Fruit fly (Drosophila melanogaster): ENCODE data around the gene Coa8.

Coa8 gene

dm6 chrX:1880139-1880556 is at the start of gene Coa8:
Coa8 (plus strand) TSS chrX:1880282.
- TF ChIP-seq CG17801 (GFP tag; optimal IDR thresholded peaks at IDR 0.05; ENCODE audit: partially characterized antibody): peak; percentile 57

dm6 chrX:1830396-1831218 is 49.5 kb upstream of the Coa8 start:
- TF ChIP-seq CG17801 (GFP tag; optimal IDR thresholded peaks at IDR 0.05; ENCODE audit: partially characterized antibody): peak; percentile 98

DNA sequence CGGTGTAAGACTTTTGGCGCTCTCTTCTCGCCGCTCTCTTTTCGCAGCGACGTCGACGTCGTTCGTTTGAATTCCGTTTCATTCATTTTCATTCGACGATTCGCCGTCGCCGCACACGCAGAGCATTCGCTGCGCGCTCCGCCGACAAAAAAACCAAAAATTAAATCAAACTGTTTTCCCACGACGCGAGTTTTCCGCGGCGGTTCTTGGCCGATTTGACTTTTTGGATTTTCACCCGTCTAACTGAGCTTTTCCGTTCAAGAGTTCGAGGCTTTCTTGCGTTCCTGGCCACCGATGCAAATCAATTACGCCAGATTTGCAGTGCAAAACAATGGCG is 48.9 kb upstream of the Coa8 start:
- TF ChIP-seq CG17801 (GFP tag; optimal IDR thresholded peaks at IDR 0.05; ENCODE audit: partially characterized antibody): no peak

DNA sequence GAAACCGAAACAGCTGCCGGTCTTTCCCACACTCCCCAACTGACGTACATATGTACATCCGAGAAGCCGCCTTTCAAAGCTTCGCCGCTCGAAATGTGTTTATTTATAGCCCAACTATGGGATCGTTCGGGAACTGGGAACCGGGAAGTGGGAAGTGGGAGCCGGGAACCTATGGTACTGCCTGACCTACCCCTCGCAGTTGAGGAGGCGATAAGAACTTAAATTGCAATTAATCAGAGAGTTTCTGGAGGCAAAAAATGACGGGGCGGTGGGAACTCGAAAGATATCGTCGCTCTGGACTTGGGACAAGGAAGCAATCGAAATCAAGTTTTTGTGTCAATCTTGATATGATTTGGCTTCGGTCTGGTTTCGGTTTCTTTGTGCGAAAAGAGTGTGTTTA is 47.4 kb upstream of the Coa8 start:
- TF ChIP-seq CG17801 (GFP tag; optimal IDR thresholded peaks at IDR 0.05; ENCODE audit: partially characterized antibody): no peak

DNA sequence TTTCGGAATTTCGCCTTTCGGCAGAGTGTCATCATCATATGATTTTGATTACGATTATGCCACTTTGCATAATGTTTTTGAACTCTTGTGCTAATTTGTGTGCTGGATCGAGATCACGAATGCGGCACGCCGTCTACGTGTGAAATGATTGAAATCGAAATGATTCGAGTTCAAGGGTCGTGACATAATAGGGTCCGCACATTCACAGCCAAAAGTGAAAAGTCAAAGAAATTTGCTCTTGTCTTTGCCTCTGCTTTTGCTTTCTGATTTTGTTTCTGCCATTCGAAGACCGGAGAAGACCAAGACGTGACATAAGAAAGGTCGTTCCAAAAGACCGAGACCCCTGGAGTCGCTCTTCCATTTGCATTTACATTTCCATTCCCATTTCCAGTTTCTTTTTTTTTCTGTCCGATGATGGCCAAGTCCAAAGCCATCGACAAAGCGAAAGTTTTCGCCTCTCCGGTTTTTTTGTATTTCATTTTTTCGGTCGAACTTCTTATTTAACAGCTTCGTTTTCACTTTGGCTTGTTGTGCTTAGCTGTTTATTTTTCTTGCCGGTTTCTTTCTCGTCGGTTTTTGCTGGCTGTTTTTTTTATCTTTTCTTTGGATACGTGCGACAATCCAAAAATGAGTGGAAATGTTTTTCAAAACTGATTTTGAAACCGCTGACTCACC is 45.2 kb upstream of the Coa8 start:
- TF ChIP-seq CG17801 (GFP tag; optimal IDR thresholded peaks at IDR 0.05; ENCODE audit: partially characterized antibody): peak; percentile 74

DNA sequence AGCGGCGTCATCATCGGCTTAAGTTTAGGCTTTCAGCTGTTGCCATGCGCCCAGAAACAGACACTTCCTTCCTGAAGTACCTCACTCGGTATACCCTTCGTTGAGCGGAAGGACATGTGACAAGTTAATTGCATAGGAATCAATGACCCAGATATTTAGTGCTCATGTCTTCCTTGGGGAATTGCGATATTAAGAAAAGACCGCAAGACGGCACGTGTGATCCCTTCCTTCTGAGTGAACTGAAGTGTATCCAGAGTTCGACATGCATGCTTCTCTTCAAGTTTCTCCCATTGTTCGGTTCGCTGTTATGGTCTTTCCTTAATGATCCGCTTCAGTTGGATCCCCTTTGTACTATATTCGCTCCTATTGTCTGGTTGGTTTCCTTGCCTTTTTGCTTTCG is 39.6 kb upstream of the Coa8 start:
- no peak for TF ChIP-seq CG17801 (GFP tag; optimal IDR thresholded peaks at IDR 0.05; ENCODE audit: partially characterized antibody)

DNA sequence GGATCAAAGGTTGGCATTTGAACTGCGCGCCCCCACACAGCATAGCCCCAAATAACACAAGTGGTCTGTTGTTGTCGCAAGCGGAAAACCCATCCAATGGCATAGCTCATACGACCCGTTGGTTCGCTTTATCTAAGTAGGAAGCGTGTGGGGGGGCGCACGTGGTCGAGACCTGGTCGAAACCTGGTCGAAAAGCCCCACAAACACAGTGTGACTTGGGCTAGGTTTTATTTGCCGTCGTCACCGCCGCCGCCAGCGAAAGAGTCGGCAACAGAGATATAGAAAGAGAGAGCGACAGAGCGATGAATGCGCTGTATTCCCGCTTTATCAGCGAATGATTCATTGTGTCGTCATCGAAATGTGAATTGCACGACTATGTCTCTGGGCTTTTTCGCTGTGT is 37.2 kb upstream of the Coa8 start:
- peak; percentile 43 for TF ChIP-seq CG17801 (GFP tag; optimal IDR thresholded peaks at IDR 0.05; ENCODE audit: partially characterized antibody)

DNA sequence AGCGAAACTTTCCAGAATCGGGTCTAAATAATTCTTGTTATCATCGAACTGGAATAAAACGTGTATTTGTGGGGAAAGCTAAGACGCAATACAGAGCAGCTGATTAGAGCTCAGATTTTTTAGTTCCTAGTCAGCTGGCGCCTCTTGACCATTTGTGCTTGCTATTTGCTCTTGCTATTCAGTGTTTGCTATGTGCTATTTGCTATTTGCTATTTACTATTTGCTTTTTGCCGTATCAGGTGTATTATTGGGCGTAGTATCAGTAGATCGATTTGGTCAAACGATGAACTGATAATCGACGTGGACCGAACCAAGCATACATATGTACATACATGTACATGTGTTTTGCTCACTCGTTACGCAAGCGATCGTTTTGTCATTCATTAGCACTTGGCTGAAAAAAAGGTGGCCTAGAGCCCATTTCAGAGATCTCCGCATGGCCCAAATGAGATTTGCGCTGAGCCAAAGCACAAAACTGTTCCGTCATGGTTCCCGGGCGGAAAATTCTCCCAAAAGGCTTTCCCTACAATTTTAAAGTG is 34.6 kb upstream of the Coa8 start:
- TF ChIP-seq CG17801 (GFP tag; optimal IDR thresholded peaks at IDR 0.05; ENCODE audit: partially characterized antibody): no peak

DNA sequence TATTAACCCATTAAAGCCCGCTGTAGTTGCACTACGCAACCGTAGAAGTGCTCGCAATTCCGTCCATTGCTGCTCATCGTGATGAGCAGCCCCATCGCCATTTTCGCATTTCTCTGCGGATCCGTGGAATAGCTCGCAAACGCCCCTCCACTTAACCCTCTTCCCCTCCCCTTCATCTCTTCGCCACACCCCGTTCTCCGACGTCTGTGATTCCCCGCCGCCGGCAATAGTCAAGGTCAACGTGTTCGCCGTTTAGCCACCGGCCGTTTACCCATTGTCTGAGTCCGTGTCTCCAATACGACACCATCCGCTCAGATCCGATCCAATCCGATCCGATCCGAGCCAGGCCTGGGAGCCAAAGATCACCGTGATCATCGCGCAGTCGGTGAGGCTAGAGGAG is 33.7 kb upstream of the Coa8 start:
- no peak for TF ChIP-seq CG17801 (GFP tag; optimal IDR thresholded peaks at IDR 0.05; ENCODE audit: partially characterized antibody)

DNA sequence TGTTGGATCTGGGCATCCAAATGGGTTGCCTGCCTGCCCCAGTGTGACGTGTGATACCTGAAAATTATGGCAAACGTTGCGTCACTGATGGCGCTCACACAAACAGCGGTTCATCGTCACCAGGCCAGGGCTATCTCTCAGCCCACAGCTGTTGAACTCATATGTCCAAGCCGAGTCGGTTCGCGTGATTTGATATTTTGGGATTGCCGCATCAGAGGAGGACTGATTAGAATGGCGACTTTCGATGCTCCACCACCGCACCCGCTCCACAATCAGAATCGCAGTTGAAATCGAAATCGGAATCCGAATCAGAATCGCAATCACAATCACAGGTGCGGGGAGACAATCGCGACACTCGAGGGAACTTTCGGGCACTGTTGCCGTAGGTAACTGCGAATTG is 32.3 kb upstream of the Coa8 start:
- no peak for TF ChIP-seq CG17801 (GFP tag; optimal IDR thresholded peaks at IDR 0.05; ENCODE audit: partially characterized antibody)

DNA sequence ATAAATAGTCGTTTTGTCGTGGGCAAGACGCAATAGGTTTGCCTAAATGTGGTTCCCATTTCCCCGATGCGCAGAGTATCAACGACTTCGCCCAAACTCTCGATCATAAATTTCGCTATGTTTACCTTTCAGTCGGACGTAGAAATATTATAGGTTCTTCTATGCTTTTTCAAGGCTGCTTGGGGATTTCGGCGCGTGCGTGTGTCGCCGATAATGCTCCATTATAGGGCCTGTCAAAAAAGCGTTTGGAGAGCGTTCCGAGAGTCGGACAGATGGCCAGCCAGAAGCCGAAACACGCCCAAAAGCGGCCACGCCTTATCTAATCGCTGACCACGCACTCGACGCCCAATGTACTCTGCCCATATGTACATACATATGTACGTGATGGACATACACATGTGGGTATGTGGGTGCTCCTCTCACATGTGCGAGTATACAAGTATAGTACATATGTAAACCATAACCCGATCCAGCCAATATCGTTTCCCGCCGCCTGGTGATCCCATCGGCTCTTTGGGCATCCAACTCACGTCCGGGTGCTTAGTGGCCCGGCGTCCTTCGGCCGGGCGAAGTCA is 31.4 kb upstream of the Coa8 start:
- no peak for TF ChIP-seq CG17801 (GFP tag; optimal IDR thresholded peaks at IDR 0.05; ENCODE audit: partially characterized antibody)

DNA sequence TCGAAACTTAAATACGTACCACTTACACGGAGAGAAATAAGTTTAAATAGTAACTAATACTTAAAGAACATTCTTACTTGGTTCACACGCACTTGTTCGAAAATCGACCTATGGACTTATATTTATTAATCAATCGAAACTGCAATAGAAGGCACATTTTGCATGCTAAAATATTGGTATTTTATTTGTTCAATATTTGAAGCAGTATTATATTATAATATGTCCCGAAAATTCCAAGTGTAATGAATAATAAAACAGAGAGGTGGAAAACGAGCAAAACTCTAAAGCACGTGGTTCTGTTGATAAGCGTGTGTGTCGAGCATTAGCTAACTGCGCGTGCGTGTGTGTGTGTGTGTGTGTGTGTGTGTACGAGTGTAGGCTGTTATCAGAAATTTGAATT is 30.2 kb upstream of the Coa8 start:
- TF ChIP-seq CG17801 (GFP tag; optimal IDR thresholded peaks at IDR 0.05; ENCODE audit: partially characterized antibody): peak; percentile 88

DNA sequence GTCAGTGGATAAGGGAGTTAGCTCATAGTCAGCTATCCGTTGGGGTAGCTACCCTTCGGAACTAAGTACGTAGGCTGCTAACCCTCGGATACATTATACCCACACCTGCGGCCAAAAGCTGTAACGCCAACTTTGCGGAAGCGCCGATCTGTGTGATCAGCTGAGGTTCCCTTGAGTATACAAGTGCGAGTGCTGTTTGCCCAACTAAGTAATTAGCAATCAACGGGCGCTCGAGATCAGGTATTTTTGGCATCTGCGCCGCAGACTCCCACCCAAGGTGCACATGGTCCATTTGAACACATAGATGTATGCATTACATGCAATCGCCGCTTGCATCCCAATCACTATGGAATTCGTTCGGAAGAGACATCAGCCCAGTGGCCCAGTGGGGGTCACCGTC is 26.0 kb upstream of the Coa8 start:
- no peak for TF ChIP-seq CG17801 (GFP tag; optimal IDR thresholded peaks at IDR 0.05; ENCODE audit: partially characterized antibody)

dm6 chrX:1854873-1855272 is 25.2 kb upstream of the Coa8 start:
- no peak for TF ChIP-seq CG17801 (GFP tag; optimal IDR thresholded peaks at IDR 0.05; ENCODE audit: partially characterized antibody)

DNA sequence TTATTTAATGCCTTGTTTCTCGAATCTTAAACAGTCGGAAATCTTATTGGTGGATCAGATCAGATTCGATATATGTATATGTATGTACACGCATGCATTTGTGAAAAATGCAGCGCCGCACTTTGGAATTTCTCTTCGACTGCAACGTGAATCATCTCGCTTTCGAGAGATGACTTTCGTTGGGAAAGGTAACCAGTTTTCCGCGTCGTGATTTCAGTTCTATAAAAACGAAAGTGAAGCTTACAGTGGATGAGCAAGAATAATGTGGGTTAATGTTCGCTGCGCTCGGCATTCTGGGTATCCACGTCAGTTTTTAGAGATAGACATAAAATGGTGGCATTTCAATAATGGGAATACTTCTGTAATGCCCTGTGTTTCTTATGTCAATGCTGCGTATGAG is 23.5 kb upstream of the Coa8 start:
- no peak for TF ChIP-seq CG17801 (GFP tag; optimal IDR thresholded peaks at IDR 0.05; ENCODE audit: partially characterized antibody)

dm6 chrX:1858867-1859266 is 21.2 kb upstream of the Coa8 start, which contains the start of gene Lamtor5:
Lamtor5 (minus strand) TSS chrX:1858971.
- peak; percentile 62 for TF ChIP-seq CG17801 (GFP tag; optimal IDR thresholded peaks at IDR 0.05; ENCODE audit: partially characterized antibody)
